Fruit fly (Drosophila melanogaster) whole organism, embryonic: ENCODE data around the gene Paris.

Experiments
- BEAF-32 ChIP-seq: fragments of 200-800 bp; sonication (Bioruptor generic); optimal IDR thresholded peaks from 3 replicates; lab custom pipeline; 2017; ENCODE audit warnings: missing biosample characterization, missing genetic modification characterization, mild to moderate bottlenecking, moderate library complexity, missing genetic modification reagents
- Bteb2 ChIP-seq: fragments of 200-800 bp; sonication (Bioruptor generic); optimal IDR thresholded peaks from 2 replicates; lab custom pipeline; 2016; ENCODE audit warnings: missing biosample characterization, missing genetic modification characterization
- CG10274 ChIP-seq: fragments of 200-800 bp; sonication (Bioruptor generic); optimal IDR thresholded peaks from 3 replicates; lab custom pipeline; 2017; ENCODE audit warnings: missing biosample characterization, mild to moderate bottlenecking, missing genetic modification characterization
- CG10959 ChIP-seq: fragments of 200-800 bp; sonication (Bioruptor generic); IDR thresholded peaks from 2 replicates; pipeline ENCODE4 v1.3.6; 2022; ENCODE audit warnings: missing biosample characterization, missing genetic modification characterization
- CG12219 ChIP-seq: fragments of 200-800 bp; sonication (Bioruptor generic); optimal IDR thresholded peaks from 3 replicates; lab custom pipeline; 2018; ENCODE audit warnings: missing biosample characterization, mild to moderate bottlenecking, missing genetic modification characterization
- CG13123 ChIP-seq: fragments of 200-800 bp; sonication (Bioruptor generic); optimal IDR thresholded peaks from 2 replicates; lab custom pipeline; 2016; ENCODE audit warnings: missing biosample characterization, missing genetic modification characterization
- CG13424 ChIP-seq: fragments of 200-800 bp; sonication (Bioruptor generic); optimal IDR thresholded peaks from 2 replicates; lab custom pipeline; 2019; ENCODE audit warnings: missing biosample characterization, mild to moderate bottlenecking, missing genetic modification characterization, moderate library complexity
- CG13624 ChIP-seq: fragments of 200-800 bp; sonication (Bioruptor generic); optimal IDR thresholded peaks from 2 replicates; lab custom pipeline; 2016; ENCODE audit warnings: missing biosample characterization, missing genetic modification characterization
- CG14667 ChIP-seq: fragments of 200-800 bp; sonication (Bioruptor generic); IDR thresholded peaks from 2 replicates; pipeline ENCODE4 v1.3.6; 2022; ENCODE audit warnings: missing biosample characterization, missing genetic modification characterization
- CG1529 ChIP-seq: fragments of 200-800 bp; sonication (Bioruptor generic); optimal IDR thresholded peaks from 3 replicates; lab custom pipeline; 2018; ENCODE audit warnings: missing biosample characterization, missing genetic modification characterization
- CG15696 ChIP-seq: fragments of 200-800 bp; sonication (Bioruptor generic); optimal IDR thresholded peaks from 2 replicates; lab custom pipeline; 2019; ENCODE audit warnings: missing biosample characterization, mild to moderate bottlenecking, missing genetic modification characterization, moderate library complexity
- CG1603 ChIP-seq: fragments of 200-800 bp; sonication (Bioruptor generic); optimal IDR thresholded peaks from 2 replicates; lab custom pipeline; 2019; ENCODE audit warnings: missing biosample characterization, mild to moderate bottlenecking, missing genetic modification characterization, moderate library complexity
- CG17328 ChIP-seq: fragments of 200-800 bp; sonication (Bioruptor generic); IDR thresholded peaks from 2 replicates; pipeline ENCODE4 v1.3.6; 2022; ENCODE audit warnings: missing biosample characterization, missing genetic modification characterization
- CG17568 ChIP-seq: fragments of 200-800 bp; sonication (Bioruptor generic); optimal IDR thresholded peaks from 2 replicates; lab custom pipeline; 2018; ENCODE audit warnings: missing biosample characterization, mild to moderate bottlenecking, missing genetic modification characterization, moderate library complexity
- CG17912 ChIP-seq: fragments of 200-800 bp; sonication (Bioruptor generic); optimal IDR thresholded peaks from 2 replicates; lab custom pipeline; 2018; ENCODE audit warnings: missing biosample characterization, mild to moderate bottlenecking, missing genetic modification characterization
- CG2678 ChIP-seq: fragments of 200-800 bp; sonication (Bioruptor generic); optimal IDR thresholded peaks from 3 replicates; lab custom pipeline; 2019; ENCODE audit warnings: missing biosample characterization, mild to moderate bottlenecking, missing genetic modification characterization, moderate library complexity
- CG3726 ChIP-seq: fragments of 200-800 bp; sonication (Bioruptor generic); IDR thresholded peaks from 3 replicates; pipeline ENCODE4, ENCODE4 v1.3.6; 2022; ENCODE audit warnings: missing biosample characterization, missing genetic modification characterization
- CG4820 ChIP-seq: fragments of 200-800 bp; sonication (Bioruptor generic); optimal IDR thresholded peaks from 3 replicates; lab custom pipeline; 2016; ENCODE audit warnings: missing biosample characterization, missing genetic modification characterization
- CG6765 ChIP-seq: fragments of 200-800 bp; sonication (Bioruptor generic); optimal IDR thresholded peaks from 3 replicates; lab custom pipeline; 2017; ENCODE audit warnings: missing biosample characterization, mild to moderate bottlenecking, missing genetic modification characterization
- CG7372 ChIP-seq: fragments of 200-800 bp; sonication (Bioruptor generic); IDR thresholded peaks from 2 replicates; pipeline ENCODE4 v1.3.6; 2022; ENCODE audit warnings: missing biosample characterization, missing genetic modification characterization
- CG7928 ChIP-seq: fragments of 200-800 bp; sonication (Bioruptor generic); optimal IDR thresholded peaks from 2 replicates; lab custom pipeline; 2017; ENCODE audit warnings: missing biosample characterization, mild to moderate bottlenecking, missing genetic modification characterization
- CG7987 ChIP-seq: fragments of 200-800 bp; sonication (Bioruptor generic); optimal IDR thresholded peaks from 2 replicates; lab custom pipeline; 2018; ENCODE audit warnings: missing biosample characterization, mild to moderate bottlenecking, missing genetic modification characterization, moderate library complexity
- CG9932 ChIP-seq: fragments of 200-800 bp; sonication (Bioruptor generic); IDR thresholded peaks from 2 replicates; pipeline ENCODE4 v1.3.6; 2022; ENCODE audit warnings: missing biosample characterization, missing genetic modification characterization
- CTCF ChIP-seq: fragments of 200-800 bp; sonication (Bioruptor generic); optimal IDR thresholded peaks from 2 replicates; lab custom pipeline; 2017; ENCODE audit warnings: missing biosample characterization, mild to moderate bottlenecking, missing genetic modification characterization, moderate library complexity
- Dref ChIP-seq: fragments of 200-800 bp; sonication (Bioruptor generic); IDR thresholded peaks from 2 replicates; pipeline ENCODE4 v1.3.6; 2022; ENCODE audit warnings: missing biosample characterization, missing genetic modification characterization
- Ets65A ChIP-seq: fragments of 200-800 bp; sonication (Bioruptor generic); peaks from one replicate; lab custom pipeline; 2016; ENCODE audit warnings: missing biosample characterization, missing genetic modification characterization
- Gsc ChIP-seq: fragments of 200-800 bp; sonication (Bioruptor generic); IDR thresholded peaks from 2 replicates; pipeline ENCODE4 v1.3.6; 2022; ENCODE audit warnings: missing biosample characterization, missing genetic modification characterization
- HLH54F ChIP-seq: fragments of 200-800 bp; sonication (Bioruptor generic); optimal IDR thresholded peaks from 3 replicates; lab custom pipeline; 2016; ENCODE audit warnings: missing biosample characterization, missing genetic modification characterization
- HmgD ChIP-seq: fragments of 200-800 bp; sonication (Bioruptor generic); optimal IDR thresholded peaks from 3 replicates; lab custom pipeline; 2016; ENCODE audit warnings: missing biosample characterization, missing genetic modification characterization
- Nf-YB ChIP-seq: fragments of 200-800 bp; sonication (Bioruptor generic); optimal IDR thresholded peaks from 3 replicates; lab custom pipeline; 2019; ENCODE audit warnings: missing biosample characterization, mild to moderate bottlenecking, missing genetic modification characterization, moderate library complexity
- PHDP ChIP-seq: fragments of 200-800 bp; sonication (Bioruptor generic); optimal IDR thresholded peaks from 3 replicates; lab custom pipeline; 2018; ENCODE audit warnings: missing biosample characterization, mild to moderate bottlenecking, missing genetic modification characterization, moderate library complexity
- ac ChIP-seq: fragments of 200-800 bp; sonication (Bioruptor generic); optimal IDR thresholded peaks from 3 replicates; lab custom pipeline; 2017; ENCODE audit warnings: missing biosample characterization, mild to moderate bottlenecking, missing genetic modification characterization
- cato ChIP-seq: fragments of 200-800 bp; sonication (Bioruptor generic); optimal IDR thresholded peaks from 2 replicates; lab custom pipeline; 2016; ENCODE audit warnings: missing biosample characterization, missing genetic modification characterization, borderline replicate concordance
- danr ChIP-seq: fragments of 200-800 bp; sonication (Bioruptor generic); IDR thresholded peaks from 2 replicates; pipeline ENCODE4 v1.3.6; 2022; ENCODE audit warnings: missing biosample characterization, missing genetic modification characterization
- esg ChIP-seq: fragments of 200-800 bp; sonication (Bioruptor generic); conservative IDR thresholded peaks from 2 replicates; pipeline ENCODE4 v1.3.6; 2022; ENCODE audit warnings: missing biosample characterization, missing genetic modification characterization
- ewg ChIP-seq: fragments of 200-800 bp; sonication (Bioruptor generic); optimal IDR thresholded peaks from 3 replicates; lab custom pipeline; 2017; ENCODE audit warnings: mild to moderate bottlenecking, missing biosample characterization, missing genetic modification reagents, missing genetic modification characterization
- gce ChIP-seq: fragments of 200-800 bp; sonication (Bioruptor generic); IDR thresholded peaks from 3 replicates; pipeline ENCODE4 v1.3.6; 2022; ENCODE audit warnings: missing biosample characterization, missing genetic modification characterization
- gsb ChIP-seq: fragments of 200-800 bp; sonication (Bioruptor generic); IDR thresholded peaks from 2 replicates; pipeline ENCODE4 v1.3.6; 2022; ENCODE audit warnings: missing biosample characterization, missing genetic modification characterization
- ham ChIP-seq: fragments of 200-800 bp; sonication (Bioruptor generic); IDR thresholded peaks from 2 replicates; pipeline ENCODE4 v1.3.6; 2022; ENCODE audit warnings: missing biosample characterization, missing genetic modification characterization
- inv ChIP-seq: fragments of 200-800 bp; sonication (Bioruptor generic); IDR thresholded peaks from 2 replicates; pipeline ENCODE4 v1.3.6; 2022; ENCODE audit warnings: missing biosample characterization, missing genetic modification characterization; ENCODE audit not compliant: partially characterized antibody
- lab ChIP-seq: fragments of 200-800 bp; sonication (Bioruptor generic); optimal IDR thresholded peaks from 3 replicates; lab custom pipeline; 2017; ENCODE audit warnings: missing biosample characterization, missing genetic modification characterization, mild to moderate bottlenecking, moderate library complexity, missing genetic modification reagents
- luna ChIP-seq: fragments of 200-800 bp; sonication (Bioruptor generic); optimal IDR thresholded peaks from 2 replicates; lab custom pipeline; 2016; ENCODE audit warnings: missing biosample characterization, missing genetic modification characterization
- mld ChIP-seq: fragments of 200-800 bp; sonication (Bioruptor generic); IDR thresholded peaks from 3 replicates; pipeline ENCODE4 v1.3.6; 2022; ENCODE audit warnings: missing biosample characterization, missing genetic modification characterization; ENCODE audit not compliant: partially characterized antibody
- nerfin-1 ChIP-seq: fragments of 200-800 bp; sonication (Bioruptor generic); optimal IDR thresholded peaks from 3 replicates; lab custom pipeline; 2019; ENCODE audit warnings: missing biosample characterization, mild to moderate bottlenecking, missing genetic modification characterization, moderate library complexity
- odd ChIP-seq: fragments of 200-800 bp; sonication (Bioruptor generic); optimal IDR thresholded peaks from 2 replicates; lab custom pipeline; 2017; ENCODE audit warnings: missing biosample characterization, mild to moderate bottlenecking, missing genetic modification characterization
- p53 ChIP-seq: fragments of 200-800 bp; sonication (Bioruptor generic); optimal IDR thresholded peaks from 2 replicates; lab custom pipeline; 2016; ENCODE audit warnings: missing biosample characterization, missing genetic modification characterization
- slp2 ChIP-seq: fragments of 200-800 bp; sonication (Bioruptor generic); optimal IDR thresholded peaks from 2 replicates; lab custom pipeline; 2016; ENCODE audit warnings: missing biosample characterization, missing genetic modification characterization
- sqz ChIP-seq: fragments of 200-800 bp; sonication (Bioruptor generic); optimal IDR thresholded peaks from 3 replicates; lab custom pipeline; 2018; ENCODE audit warnings: missing biosample characterization, mild to moderate bottlenecking, missing genetic modification characterization
- sr ChIP-seq: fragments of 200-800 bp; sonication (Bioruptor generic); IDR thresholded peaks from 3 replicates; pipeline ENCODE4 v1.3.6; 2022; ENCODE audit warnings: missing biosample characterization, missing genetic modification characterization
- tgo ChIP-seq: fragments of 200-800 bp; sonication (Bioruptor generic); IDR thresholded peaks from 3 replicates; pipeline ENCODE4 v1.3.6; 2022; ENCODE audit warnings: missing biosample characterization, missing genetic modification characterization
- tin ChIP-seq: fragments of 200-800 bp; sonication (Bioruptor generic); optimal IDR thresholded peaks from 3 replicates; lab custom pipeline; 2016; ENCODE audit warnings: missing biosample characterization, missing genetic modification characterization
- trh ChIP-seq: fragments of 200-800 bp; sonication (Bioruptor generic); optimal IDR thresholded peaks from 2 replicates; lab custom pipeline; 2016; ENCODE audit warnings: missing biosample characterization, missing genetic modification characterization
- yki ChIP-seq: fragments of >200 bp; optimal IDR thresholded peaks from 3 replicates; lab custom pipeline; 2018
- zfh2 ChIP-seq: fragments of 200-800 bp; sonication (Bioruptor generic); optimal IDR thresholded peaks from 2 replicates; lab custom pipeline; 2016; ENCODE audit warnings: missing biosample characterization, missing genetic modification characterization

The Paris gene

dm6 chr2L:4463323-4463722, at the start of gene Paris, which contains the start of gene CG15443 (continued):
- TF ChIP-seq CTCF (GFP tag; lab: Kevin White, UChicago) = no peak
- no peak for TF ChIP-seq CG13624 (GFP tag; lab: Kevin White, UChicago)
- TF ChIP-seq CG10959 (GFP tag; lab: Robert Waterston, UW) = no peak
- TF ChIP-seq PHDP = no peak
- TF ChIP-seq CG3726 (GFP tag; lab: Robert Waterston, UW) = no peak
- TF ChIP-seq Bteb2 (GFP tag; lab: Kevin White, UChicago) = no peak
- TF ChIP-seq tin = no peak
- no peak for TF ChIP-seq CG17912 (GFP tag; lab: Kevin White, UChicago)
- no peak for TF ChIP-seq CG17328 (GFP tag; lab: Robert Waterston, UW)
- no peak for TF ChIP-seq Ets65A (GFP tag; lab: Kevin White, UChicago)
- TF ChIP-seq mld = peak; percentile 98
- no peak for TF ChIP-seq danr (GFP tag; lab: Robert Waterston, UW)
- no peak for TF ChIP-seq ewg (GFP tag; lab: Kevin White, UChicago)
- TF ChIP-seq CG7928 = no peak
- TF ChIP-seq sr (GFP tag; lab: Robert Waterston, UW) = no peak
- TF ChIP-seq Nf-YB (GFP tag; lab: Kevin White, UChicago) = no peak
- no peak for TF ChIP-seq HLH54F (GFP tag; lab: Kevin White, UChicago)
- TF ChIP-seq Dref = peak; percentile 77
- TF ChIP-seq CG2678 (tag; lab: Kevin White, UChicago) = no peak
- no peak for TF ChIP-seq cato
- TF ChIP-seq trh = no peak
- TF ChIP-seq nerfin-1 (tag; lab: Kevin White, UChicago) = no peak
- peak; percentile 65 for TF ChIP-seq CG1603 (tag; lab: Kevin White, UChicago)
- TF ChIP-seq slp2 = no peak
- no peak for TF ChIP-seq p53 (GFP tag; lab: Kevin White, UChicago)
- no peak for TF ChIP-seq luna (GFP tag; lab: Kevin White, UChicago)
- TF ChIP-seq HmgD = no peak
- TF ChIP-seq CG7987 (GFP tag; lab: Kevin White, UChicago) = peak; percentile 14
- TF ChIP-seq esg (GFP tag; lab: Robert Waterston, UW) = no peak
- no peak for TF ChIP-seq gce (GFP tag; lab: Robert Waterston, UW)
- TF ChIP-seq CG10274 = no peak
- TF ChIP-seq tgo (GFP tag; lab: Robert Waterston, UW) = no peak
- TF ChIP-seq CG7372 (GFP tag; lab: Robert Waterston, UW) = no peak
- TF ChIP-seq CG14667 (GFP tag; lab: Robert Waterston, UW) = no peak
- no peak for TF ChIP-seq CG1529 (GFP tag; lab: Kevin White, UChicago)
- no peak for TF ChIP-seq CG17568 (GFP tag; lab: Kevin White, UChicago)
- TF ChIP-seq ac (GFP tag; lab: Kevin White, UChicago) = no peak
- TF ChIP-seq yki (lab: Kevin White, UChicago) = no peak
- no peak for TF ChIP-seq CG9932 (GFP tag; lab: Robert Waterston, UW)
- no peak for TF ChIP-seq odd (GFP tag; lab: Kevin White, UChicago)
- no peak for TF ChIP-seq gsb (GFP tag; lab: Robert Waterston, UW)
- no peak for TF ChIP-seq zfh2 (GFP tag; lab: Kevin White, UChicago)
- TF ChIP-seq CG4820 = no peak
- no peak for TF ChIP-seq sqz (GFP tag; lab: Kevin White, UChicago)
- TF ChIP-seq inv (GFP tag; lab: Robert Waterston, UW) = peak; percentile 73
- no peak for TF ChIP-seq CG6765 (GFP tag; lab: Kevin White, UChicago)
- TF ChIP-seq CG15696 (tag; lab: Kevin White, UChicago) = no peak
- peak; percentile 35 for TF ChIP-seq lab (GFP tag; lab: Kevin White, UChicago)
- TF ChIP-seq ham (GFP tag; lab: Robert Waterston, UW) = no peak
- TF ChIP-seq CG13123 = no peak
- peak; percentile 42 for TF ChIP-seq BEAF-32
- TF ChIP-seq CG13424 (tag; lab: Kevin White, UChicago) = peak; percentile 6
- TF ChIP-seq Gsc (GFP tag; lab: Robert Waterston, UW) = no peak
- TF ChIP-seq CG12219 (GFP tag; lab: Kevin White, UChicago) = no peak
